Worm (Caenorhabditis elegans): ENCODE results near the gene cutl-1.

Gene cutl-1

ce11 chrV:13411992-13412298 lies 6.0 kb upstream of the cutl-1 start:
- no peak for TF ChIP-seq nhr-41 (GFP tag; IDR thresholded peaks at IDR 0.05)
- TF ChIP-seq hlh-30 (tag; optimal IDR thresholded peaks at IDR 0.05; ENCODE audit: insufficient read depth) = peak; percentile 78

DNA sequence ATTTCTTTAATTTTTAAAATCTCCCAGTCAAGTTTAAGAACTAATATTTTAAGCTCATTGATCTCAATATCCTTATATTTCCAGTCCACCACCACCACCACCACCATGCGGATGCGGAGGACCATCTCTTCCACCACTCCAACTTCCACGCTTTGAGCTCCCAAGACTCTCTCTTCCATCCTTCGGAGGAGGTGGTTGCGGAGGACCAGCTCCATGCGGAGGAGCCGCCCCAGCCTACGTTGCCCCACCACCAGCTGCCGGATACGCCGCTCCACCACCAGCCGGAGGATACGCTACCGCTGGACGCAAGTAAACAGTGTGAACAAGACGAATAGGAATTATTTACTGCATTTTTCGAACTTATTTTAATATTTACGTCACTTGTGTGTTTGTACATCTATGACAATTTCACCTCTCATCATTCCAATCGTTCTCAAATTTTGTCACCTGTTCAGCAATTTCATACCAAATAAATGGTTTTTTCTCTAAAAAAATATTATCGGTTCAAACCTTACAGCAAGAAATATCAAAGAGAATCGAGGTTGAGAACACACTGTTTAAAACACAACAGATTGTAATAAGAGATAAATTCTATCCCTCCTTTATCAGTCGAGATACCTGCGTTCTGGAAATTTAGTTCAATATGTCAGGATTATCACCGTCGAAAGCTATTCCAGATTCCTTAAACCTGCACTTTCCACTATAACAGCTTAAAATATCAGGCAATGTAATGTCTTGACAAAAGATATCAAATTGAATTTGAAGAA lies 5.5 kb upstream of the cutl-1 start:
- TF ChIP-seq zfp-2 (tag; optimal IDR thresholded peaks at IDR 0.05) (no peak), F10B5.3 (tag; optimal IDR thresholded peaks at IDR 0.05) (no peak), ceh-44 (GFP tag; IDR thresholded peaks at IDR 0.05) (no peak), nhr-42 (GFP tag; IDR thresholded peaks at IDR 0.05) (no peak), jun-1 (tag; optimal IDR thresholded peaks at IDR 0.05) (no peak), hmg-1.1 (GFP tag; IDR thresholded peaks at IDR 0.05) (no peak), ceh-20 (GFP tag; IDR thresholded peaks at IDR 0.05) (no peak; the same call in 1 of the 2 replicates), dpl-1 (GFP tag; optimal IDR thresholded peaks at IDR 0.05) (no peak), lin-15B (tag; optimal IDR thresholded peaks at IDR 0.05) (no peak), spr-3 (GFP tag; optimal IDR thresholded peaks at IDR 0.05) (no peak), pqm-1 (tag; optimal IDR thresholded peaks at IDR 0.05) (no peak), F37D6.2 (tag; optimal IDR thresholded peaks at IDR 0.05) (no peak), zip-2 (tag; optimal IDR thresholded peaks at IDR 0.05) (no peak), lin-39 (tag; optimal IDR thresholded peaks at IDR 0.05) (no peak), lin-29 (GFP tag; IDR thresholded peaks at IDR 0.05) (no peak), T20F7.1 (GFP tag; optimal IDR thresholded peaks at IDR 0.05) (no peak), vab-7 (GFP tag; IDR thresholded peaks at IDR 0.05) (no peak), pha-4 (GFP tag; IDR thresholded peaks at IDR 0.05) (no peak), pha-4 (tag; optimal IDR thresholded peaks at IDR 0.05) (no peak), hlh-30 (tag; optimal IDR thresholded peaks at IDR 0.05; ENCODE audit: insufficient read depth) (no peak), hif-1 (tag; optimal IDR thresholded peaks at IDR 0.05) (no peak), daf-8 (GFP tag; IDR thresholded peaks at IDR 0.05) (no peak), ces-1 (GFP tag; optimal IDR thresholded peaks at IDR 0.05) (no peak), fos-1 (tag; optimal IDR thresholded peaks at IDR 0.05) (no peak), lin-1 (GFP tag; IDR thresholded peaks at IDR 0.05) (no peak), daf-16 (GFP tag; optimal IDR thresholded peaks at IDR 0.05) (no peak), daf-16 (tag; optimal IDR thresholded peaks at IDR 0.05) (no peak), aly-2 (tag; optimal IDR thresholded peaks at IDR 0.05) (no peak), nhr-11 (tag; optimal IDR thresholded peaks at IDR 0.05) (no peak), ztf-11 (tag; optimal IDR thresholded peaks at IDR 0.05) (no peak), ceh-82 (tag; optimal IDR thresholded peaks at IDR 0.05) (no peak), ceh-32 (tag; optimal IDR thresholded peaks at IDR 0.05; ENCODE audit: poor library complexity) (no peak), nhr-28 (tag; optimal IDR thresholded peaks at IDR 0.05) (no peak), mdl-1 (tag; optimal IDR thresholded peaks at IDR 0.05) (no peak), mep-1 (tag; optimal IDR thresholded peaks at IDR 0.05) (peak; percentile 17), aha-1 (tag) (no peak), lin-38 (GFP tag; IDR thresholded peaks at IDR 0.05) (peak; percentile 12; the same call in 1 of the 2 replicates), ztf-7 (tag; optimal IDR thresholded peaks at IDR 0.05) (no peak), ceh-62 (tag; optimal IDR thresholded peaks at IDR 0.05) (no peak), lsy-2 (tag; optimal IDR thresholded peaks at IDR 0.05) (no peak), nhr-111 (GFP tag; optimal IDR thresholded peaks at IDR 0.05) (no peak), mdt-29 (GFP tag; IDR thresholded peaks at IDR 0.05) (no peak), attf-4 (tag; optimal IDR thresholded peaks at IDR 0.05) (no peak), nhr-237 (tag; optimal IDR thresholded peaks at IDR 0.05) (no peak), zag-1 (tag; optimal IDR thresholded peaks at IDR 0.05) (no peak), tag-97 (GFP tag; IDR thresholded peaks at IDR 0.05) (no peak), madf-5 (GFP tag; IDR thresholded peaks at IDR 0.05) (no peak), snpc-4 (tag; optimal IDR thresholded peaks at IDR 0.05) (no peak), dmd-9 (GFP tag; IDR thresholded peaks at IDR 0.05) (no peak), Y5F2A.4 (GFP tag; optimal IDR thresholded peaks at IDR 0.05) (no peak)
